Fruit fly (Drosophila melanogaster) whole organism, adult: ENCODE data around the gene Bx42.

ENCODE experiments used
- CG11617 ChIP-seq: fragments of 200-800 bp; sonication (Bioruptor generic); optimal IDR thresholded peaks from 2 replicates; lab custom pipeline; 2017; ENCODE audit warnings: mild to moderate bottlenecking, missing biosample characterization, missing genetic modification reagents, missing genetic modification characterization
- CG14711 ChIP-seq: fragments of 200-800 bp; sonication (Bioruptor generic); optimal IDR thresholded peaks from 2 replicates; lab custom pipeline; 2018; ENCODE audit warnings: missing biosample characterization, mild to moderate bottlenecking, missing genetic modification characterization, moderate library complexity
- CG1620 ChIP-seq: fragments of 200-800 bp; sonication (Bioruptor generic); optimal IDR thresholded peaks from 2 replicates; lab custom pipeline; 2016; ENCODE audit warnings: missing biosample characterization, missing genetic modification characterization
- CG5204 ChIP-seq: fragments of 200-800 bp; sonication (Bioruptor generic); optimal IDR thresholded peaks from 2 replicates; lab custom pipeline; 2016; ENCODE audit warnings: missing biosample characterization, missing genetic modification characterization
- Crg-1 ChIP-seq: fragments of 200-800 bp; sonication (Bioruptor generic); optimal IDR thresholded peaks from 2 replicates; lab custom pipeline; 2016; ENCODE audit warnings: missing biosample characterization, missing genetic modification characterization
- Hr96 ChIP-seq: fragments of 200-800 bp; sonication (Bioruptor generic); optimal IDR thresholded peaks from 2 replicates; lab custom pipeline; 2016; ENCODE audit warnings: missing biosample characterization, missing genetic modification characterization
- Mnt ChIP-seq: fragments of 200-800 bp; sonication (Bioruptor generic); optimal IDR thresholded peaks from 2 replicates; lab custom pipeline; 2016; ENCODE audit warnings: missing biosample characterization, mild to moderate bottlenecking, missing genetic modification characterization
- kay ChIP-seq: fragments of 200-800 bp; sonication (Bioruptor generic); peaks from one replicate; lab custom pipeline; 2016; ENCODE audit warnings: missing biosample characterization, missing genetic modification characterization, borderline replicate concordance
- ovo ChIP-seq: fragments of 200-800 bp; sonication (Bioruptor generic); optimal IDR thresholded peaks from 2 replicates; lab custom pipeline; 2016; ENCODE audit warnings: missing biosample characterization, missing genetic modification characterization
- tj ChIP-seq: fragments of 200-800 bp; sonication (Bioruptor generic); optimal IDR thresholded peaks from 3 replicates; lab custom pipeline; 2017; ENCODE audit warnings: missing biosample characterization, mild to moderate bottlenecking, missing genetic modification characterization, moderate library complexity
- toe ChIP-seq: fragments of 200-800 bp; sonication (Bioruptor generic); optimal IDR thresholded peaks from 2 replicates; lab custom pipeline; 2016; ENCODE audit warnings: missing biosample characterization, missing genetic modification characterization

- TF ChIP-seq Mnt (GFP tag; lab: Kevin White, UChicago) (no peak), ovo (GFP tag; lab: Kevin White, UChicago) (no peak), Hr96 (GFP tag; lab: Kevin White, UChicago) (no peak), kay (GFP tag; lab: Kevin White, UChicago) (no peak), Crg-1 (GFP tag; lab: Kevin White, UChicago) (no peak), CG11617 (no peak), toe (no peak), CG5204 (GFP tag; lab: Kevin White, UChicago) (no peak), CG14711 (tag; lab: Kevin White, UChicago) (no peak), tj (no peak), CG1620 (GFP tag; lab: Kevin White, UChicago) (no peak)
Measured at dm6 chrX:9118961-9119633, 12.7 kb upstream of the Bx42 start.
